Fruit fly (Drosophila melanogaster) whole organism, embryonic: ENCODE measurements around the gene Tsp97E.
A peak's percentile ranks its signal among the peaks of the same experiment; 100 is the strongest.

Experiments
- Adf1 ChIP-seq: fragments of 200-800 bp; sonication (Bioruptor generic); IDR thresholded peaks from 2 replicates; pipeline ENCODE4 v1.3.6; 2022; ENCODE audit warnings: missing biosample characterization, missing genetic modification characterization
- CG10267 ChIP-seq: fragments of 200-800 bp; sonication (Bioruptor generic); optimal IDR thresholded peaks from 2 replicates; lab custom pipeline; 2018; ENCODE audit warnings: missing biosample characterization, mild to moderate bottlenecking, missing genetic modification characterization, moderate library complexity
- CG10565 ChIP-seq: fragments of 200-800 bp; sonication (Bioruptor generic); optimal IDR thresholded peaks from 3 replicates; lab custom pipeline; 2016; ENCODE audit warnings: missing biosample characterization, mild to moderate bottlenecking, missing genetic modification characterization
- CG10959 ChIP-seq: fragments of 200-800 bp; sonication (Bioruptor generic); IDR thresholded peaks from 2 replicates; pipeline ENCODE4 v1.3.6; 2022; ENCODE audit warnings: missing biosample characterization, missing genetic modification characterization
- CG10979 ChIP-seq: fragments of 200-800 bp; sonication (Bioruptor generic); optimal IDR thresholded peaks from 2 replicates; lab custom pipeline; 2018; ENCODE audit warnings: missing biosample characterization, mild to moderate bottlenecking, missing genetic modification characterization, moderate library complexity
- CG11696 ChIP-seq: fragments of 200-800 bp; sonication (Bioruptor generic); IDR thresholded peaks from 2 replicates; pipeline ENCODE4 v1.3.6; 2022; ENCODE audit warnings: missing biosample characterization, missing genetic modification characterization
- CG13894 ChIP-seq: fragments of 200-800 bp; sonication (Bioruptor generic); optimal IDR thresholded peaks from 3 replicates; lab custom pipeline; 2018; ENCODE audit warnings: missing biosample characterization, mild to moderate bottlenecking, missing genetic modification characterization, moderate library complexity
- CG1603 ChIP-seq: fragments of 200-800 bp; sonication (Bioruptor generic); optimal IDR thresholded peaks from 2 replicates; lab custom pipeline; 2019; ENCODE audit warnings: missing biosample characterization, mild to moderate bottlenecking, missing genetic modification characterization, moderate library complexity
- CG16815 ChIP-seq: fragments of 200-800 bp; sonication (Bioruptor generic); optimal IDR thresholded peaks from 3 replicates; lab custom pipeline; 2017; ENCODE audit warnings: missing biosample characterization, mild to moderate bottlenecking, missing genetic modification characterization
- CG17359 ChIP-seq: fragments of 200-800 bp; sonication (Bioruptor generic); optimal IDR thresholded peaks from 3 replicates; lab custom pipeline; 2018; ENCODE audit warnings: missing biosample characterization, mild to moderate bottlenecking, missing genetic modification characterization, moderate library complexity
- CG31365 ChIP-seq: fragments of 200-800 bp; sonication (Bioruptor generic); optimal IDR thresholded peaks from 2 replicates; lab custom pipeline; 2018; ENCODE audit warnings: missing biosample characterization, mild to moderate bottlenecking, missing genetic modification characterization
- CG42726 ChIP-seq: fragments of 200-800 bp; sonication (Bioruptor generic); IDR thresholded peaks from 2 replicates; pipeline ENCODE4 v1.3.6; 2022; ENCODE audit warnings: missing biosample characterization, missing genetic modification characterization; ENCODE audit not compliant: partially characterized antibody
- CG4820 ChIP-seq: fragments of 200-800 bp; sonication (Bioruptor generic); optimal IDR thresholded peaks from 3 replicates; lab custom pipeline; 2016; ENCODE audit warnings: missing biosample characterization, missing genetic modification characterization
- CG8944 ChIP-seq: fragments of 200-800 bp; sonication (Bioruptor generic); optimal IDR thresholded peaks from 3 replicates; lab custom pipeline; 2016; ENCODE audit warnings: missing biosample characterization, missing genetic modification characterization
- CG9797 ChIP-seq: fragments of 200-800 bp; sonication (Bioruptor generic); optimal IDR thresholded peaks from 3 replicates; lab custom pipeline; 2018; ENCODE audit warnings: missing biosample characterization, mild to moderate bottlenecking, missing genetic modification characterization
- Dll ChIP-seq: fragments of 200-800 bp; sonication (Bioruptor generic); IDR thresholded peaks from 4 replicates; pipeline ENCODE4 v1.3.6; 2022; ENCODE audit warnings: missing biosample characterization, missing genetic modification characterization; ENCODE audit not compliant: partially characterized antibody
- Dp ChIP-seq: fragments of 200-800 bp; sonication (Bioruptor generic); optimal IDR thresholded peaks from 2 replicates; lab custom pipeline; 2018; ENCODE audit warnings: missing biosample characterization, mild to moderate bottlenecking, missing genetic modification characterization, moderate library complexity
- Lpt ChIP-seq: fragments of >200 bp; optimal IDR thresholded peaks from 2 replicates; lab custom pipeline; 2018; ENCODE audit warnings: missing biosample characterization, missing genetic modification characterization
- Myb ChIP-seq: fragments of 200-800 bp; sonication (Bioruptor generic); optimal IDR thresholded peaks from 2 replicates; lab custom pipeline; 2016; ENCODE audit warnings: missing biosample characterization, missing genetic modification characterization
- Nf-YC ChIP-seq: fragments of 200-800 bp; optimal IDR thresholded peaks from 3 replicates; lab custom pipeline; 2019; ENCODE audit warnings: missing biosample characterization, mild to moderate bottlenecking, missing genetic modification characterization, moderate library complexity
- Opbp ChIP-seq: fragments of 200-800 bp; sonication (Bioruptor generic); IDR thresholded peaks from 3 replicates; pipeline ENCODE4 v1.3.6; 2022; ENCODE audit warnings: missing biosample characterization, missing genetic modification characterization; ENCODE audit not compliant: partially characterized antibody
- PHDP ChIP-seq: fragments of 200-800 bp; sonication (Bioruptor generic); optimal IDR thresholded peaks from 3 replicates; lab custom pipeline; 2018; ENCODE audit warnings: missing biosample characterization, mild to moderate bottlenecking, missing genetic modification characterization, moderate library complexity
- Ssrp ChIP-seq: fragments of 200-800 bp; sonication (Bioruptor generic); optimal IDR thresholded peaks from 2 replicates; lab custom pipeline; 2018; ENCODE audit warnings: missing biosample characterization, mild to moderate bottlenecking, missing genetic modification characterization, moderate library complexity
- Stat92E ChIP-seq, 3 experiments: fragments of >200 bp in 2 of 3; fragments of 200-800 bp in 1 of 3; sonication (Bioruptor generic) in 1 of 3; optimal IDR thresholded peaks; 2 replicates each; lab custom pipeline; 2017 to 2019; ENCODE audit warnings: missing biosample characterization in 3 of 3, missing genetic modification characterization in 3 of 3, mild to moderate bottlenecking in 1 of 3, moderate library complexity in 1 of 3
- amos ChIP-seq: fragments of 200-800 bp; sonication (Bioruptor generic); IDR thresholded peaks from 2 replicates; pipeline ENCODE4 v1.3.6; 2022; ENCODE audit warnings: missing biosample characterization, missing genetic modification characterization; ENCODE audit not compliant: partially characterized antibody
- cg ChIP-seq: fragments of 200-800 bp; sonication (Bioruptor generic); optimal IDR thresholded peaks from 3 replicates; lab custom pipeline; 2019; ENCODE audit warnings: missing biosample characterization, mild to moderate bottlenecking, missing genetic modification characterization, moderate library complexity
- chm ChIP-seq: fragments of 200-800 bp; sonication (Bioruptor generic); IDR thresholded peaks from 2 replicates; pipeline ENCODE4 v1.3.6; 2022; ENCODE audit warnings: missing biosample characterization, missing genetic modification characterization
- ci ChIP-seq: fragments of 200-800 bp; sonication (Bioruptor generic); IDR thresholded peaks from 3 replicates; pipeline ENCODE4 v1.3.6; 2022; ENCODE audit warnings: missing biosample characterization, missing genetic modification characterization
- crol ChIP-seq: fragments of 200-800 bp; sonication (Bioruptor generic); IDR thresholded peaks from 2 replicates; pipeline ENCODE4 v1.3.6; 2022; ENCODE audit warnings: missing biosample characterization, missing genetic modification characterization
- eve ChIP-seq, 2 experiments: fragments of >200 bp; optimal IDR thresholded peaks; 2 replicates each; lab custom pipeline; 2017; ENCODE audit warnings: missing biosample characterization in 2 of 2, missing genetic modification characterization in 2 of 2
- gem ChIP-seq: fragments of 200-800 bp; sonication (Bioruptor generic); optimal IDR thresholded peaks from 2 replicates; lab custom pipeline; 2019; ENCODE audit warnings: missing biosample characterization, mild to moderate bottlenecking, missing genetic modification characterization, moderate library complexity
- hkb ChIP-seq, 2 experiments: fragments of 200-800 bp in 1 of 2; fragments of >200 bp in 1 of 2; sonication (Bioruptor generic) in 1 of 2; IDR thresholded peaks in 1 of 2; optimal IDR thresholded peaks in 1 of 2; 2 replicates each; pipeline versions ENCODE4 v1.3.6 to Lab custom; 2017 to 2022; ENCODE audit warnings: missing biosample characterization in 1 of 2, missing genetic modification characterization in 1 of 2
- hth ChIP-seq: fragments of >200 bp; optimal IDR thresholded peaks from 2 replicates; lab custom pipeline; 2017; ENCODE audit warnings: inconsistent platforms
- ken ChIP-seq: fragments of 200-800 bp; sonication (Bioruptor generic); IDR thresholded peaks from 3 replicates; pipeline ENCODE4 v1.3.6; 2022; ENCODE audit warnings: missing biosample characterization, missing genetic modification characterization
- knrl ChIP-seq: fragments of 200-800 bp; sonication (Bioruptor generic); IDR thresholded peaks from 3 replicates; pipeline ENCODE4 v1.3.6; 2022; ENCODE audit warnings: missing biosample characterization, missing genetic modification characterization; ENCODE audit not compliant: partially characterized antibody
- lab ChIP-seq: fragments of 200-800 bp; sonication (Bioruptor generic); optimal IDR thresholded peaks from 3 replicates; lab custom pipeline; 2017; ENCODE audit warnings: missing biosample characterization, missing genetic modification characterization, mild to moderate bottlenecking, moderate library complexity, missing genetic modification reagents
- luna ChIP-seq: fragments of 200-800 bp; sonication (Bioruptor generic); optimal IDR thresholded peaks from 2 replicates; lab custom pipeline; 2016; ENCODE audit warnings: missing biosample characterization, missing genetic modification characterization
- nerfin-1 ChIP-seq: fragments of 200-800 bp; sonication (Bioruptor generic); optimal IDR thresholded peaks from 3 replicates; lab custom pipeline; 2019; ENCODE audit warnings: missing biosample characterization, mild to moderate bottlenecking, missing genetic modification characterization, moderate library complexity
- nerfin-2 ChIP-seq: fragments of 200-800 bp; sonication (Bioruptor generic); IDR thresholded peaks from 2 replicates; pipeline ENCODE4 v1.3.6; 2022; ENCODE audit warnings: missing biosample characterization, missing genetic modification characterization; ENCODE audit not compliant: partially characterized antibody
- nmo ChIP-seq: fragments of 200-800 bp; sonication (Bioruptor generic); optimal IDR thresholded peaks from 2 replicates; lab custom pipeline; 2018; ENCODE audit warnings: missing biosample characterization, mild to moderate bottlenecking, missing genetic modification characterization, moderate library complexity
- phol ChIP-seq: fragments of 200-800 bp; sonication (Bioruptor generic); optimal IDR thresholded peaks from 3 replicates; lab custom pipeline; 2018; ENCODE audit warnings: missing biosample characterization, mild to moderate bottlenecking, missing genetic modification characterization, moderate library complexity
- pnt ChIP-seq: fragments of 200-800 bp; sonication (Bioruptor generic); optimal IDR thresholded peaks from 3 replicates; lab custom pipeline; 2016; ENCODE audit warnings: missing biosample characterization, missing genetic modification characterization
- ranshi ChIP-seq: fragments of 200-800 bp; sonication (Bioruptor generic); IDR thresholded peaks from 2 replicates; pipeline ENCODE4 v1.3.6; 2022; ENCODE audit warnings: missing biosample characterization, missing genetic modification characterization
- schlank ChIP-seq: fragments of 200-800 bp; sonication (Bioruptor generic); optimal IDR thresholded peaks from 2 replicates; lab custom pipeline; 2018; ENCODE audit warnings: missing biosample characterization, mild to moderate bottlenecking, missing genetic modification characterization
- sd ChIP-seq: fragments of 200-800 bp; sonication (Bioruptor generic); optimal IDR thresholded peaks from 3 replicates; lab custom pipeline; 2018; ENCODE audit warnings: missing biosample characterization, mild to moderate bottlenecking, missing genetic modification characterization, moderate library complexity
- shn ChIP-seq: fragments of 200-800 bp; sonication (Bioruptor generic); optimal IDR thresholded peaks from 3 replicates; lab custom pipeline; 2016; ENCODE audit warnings: missing biosample characterization, missing genetic modification characterization
- sim ChIP-seq: fragments of 200-800 bp; sonication (Bioruptor generic); IDR thresholded peaks from 2 replicates; pipeline ENCODE4 v1.3.6; 2022; ENCODE audit warnings: missing biosample characterization, missing genetic modification characterization
- stwl ChIP-seq: fragments of 200-800 bp; sonication (Bioruptor generic); optimal IDR thresholded peaks from 3 replicates; lab custom pipeline; 2018; ENCODE audit warnings: missing biosample characterization, mild to moderate bottlenecking, missing genetic modification characterization, moderate library complexity
- z ChIP-seq: fragments of 200-800 bp; sonication (Bioruptor generic); IDR thresholded peaks from 3 replicates; pipeline ENCODE4 v1.3.6; 2022; ENCODE audit warnings: missing biosample characterization, missing genetic modification characterization

Tsp97E gene

dm6 chr3R:26966794-26967323 is 2.2 kb upstream of the Tsp97E start, which contains the start of gene CG5521 (continued):
- TF ChIP-seq CG9797 (no peak), Ssrp (tag; lab: Kevin White, UChicago) (no peak), nerfin-1 (tag; lab: Kevin White, UChicago) (peak; percentile 3), hkb (optimal IDR thresholded peaks at IDR 0.05; lab: Kevin White, UChicago) (no peak), hkb (GFP tag; IDR thresholded peaks at IDR 0.05; lab: Robert Waterston, UW) (peak; percentile 50; the same call in 1 of the 2 replicates), CG1603 (peak; percentile 2), stwl (tag; lab: Kevin White, UChicago) (peak; percentile 14), CG16815 (no peak), sim (GFP tag; lab: Robert Waterston, UW) (no peak), gem (tag; lab: Kevin White, UChicago) (no peak), CG4820 (GFP tag; lab: Kevin White, UChicago) (no peak), Nf-YC (tag; lab: Kevin White, UChicago) (peak; percentile 11), ken (GFP tag; lab: Robert Waterston, UW) (no peak), cg (GFP tag; lab: Kevin White, UChicago) (peak; percentile 79), CG10959 (GFP tag; lab: Robert Waterston, UW) (no peak), ranshi (no peak), CG10565 (GFP tag; lab: Kevin White, UChicago) (no peak), Lpt (GFP tag; lab: Kevin White, UChicago) (no peak), chm (GFP tag; lab: Robert Waterston, UW) (peak; percentile 20; the same call in 1 of the 2 replicates), Myb (peak; percentile 88), crol (GFP tag; lab: Robert Waterston, UW) (peak; percentile 98), CG11696 (GFP tag; lab: Robert Waterston, UW) (no peak), hth (lab: Kevin White, UChicago) (no peak), knrl (GFP tag; lab: Robert Waterston, UW) (peak; percentile 77), CG10979 (tag; lab: Kevin White, UChicago) (no peak), shn (GFP tag; lab: Kevin White, UChicago) (no peak), CG17359 (tag; lab: Kevin White, UChicago) (no peak), z (GFP tag; lab: Robert Waterston, UW) (no peak), CG31365 (tag; lab: Kevin White, UChicago) (no peak), PHDP (tag; lab: Kevin White, UChicago) (no peak), CG13894 (tag; lab: Kevin White, UChicago) (peak; percentile 32), lab (peak; percentile 7), nerfin-2 (GFP tag; lab: Robert Waterston, UW) (no peak), Dll (GFP tag; lab: Robert Waterston, UW) (peak; percentile 33; the same call in 2 of the 4 replicates), Dp (GFP tag; lab: Kevin White, UChicago) (peak; percentile 10), CG42726 (GFP tag; lab: Robert Waterston, UW) (peak; percentile 63), amos (GFP tag; lab: Robert Waterston, UW) (peak; percentile 78; the same call in 1 of the 2 replicates), eve (GFP tag; optimal IDR thresholded peaks at IDR 0.05; lab: Kevin White, UChicago) (no peak), phol (tag; lab: Kevin White, UChicago) (no peak), luna (GFP tag; lab: Kevin White, UChicago) (no peak), CG10267 (tag; lab: Kevin White, UChicago) (peak; percentile 2), Opbp (peak; percentile 70), schlank (no peak), CG8944 (no peak), Adf1 (GFP tag; lab: Robert Waterston, UW) (peak; percentile 57), ci (GFP tag; lab: Robert Waterston, UW) (0 out of 3 replicates have a peak, but pooled peaks have one; percentile 38), sd (tag; lab: Kevin White, UChicago) (peak; percentile 21), nmo (GFP tag; lab: Kevin White, UChicago) (peak; percentile 0), pnt (GFP tag; lab: Kevin White, UChicago) (no peak), Stat92E (GFP tag; optimal IDR thresholded peaks at IDR 0.05; lab: Kevin White, UChicago) (peak in 1 of 3 experiments; percentile 49)
